Fruit fly (Drosophila melanogaster): ENCODE data around the gene Kdsr.

- TF ChIP-seq Snoo (tag; optimal IDR thresholded peaks at IDR 0.05) (no peak), rn (GFP tag; IDR thresholded peaks at IDR 0.05) (no peak), Ets98B (GFP tag; IDR thresholded peaks at IDR 0.05) (no peak), Pif1A (GFP tag; optimal IDR thresholded peaks at IDR 0.05) (no peak)
These were observed 26.9 kb downstream of the Kdsr start, which contains the start of gene Sil1 for dm6 chr3R:25235362-25235761.
